Fruit fly (Drosophila melanogaster) whole organism, wandering third instar larva: Measurements from ENCODE around the gene CG9926.

Experiments
- Abd-B ChIP-seq: fragments of >200 bp; optimal IDR thresholded peaks from 2 replicates; lab custom pipeline; 2017; ENCODE audit warnings: missing biosample characterization, missing genetic modification characterization
- CG32264 ChIP-seq: fragments of 200-800 bp; sonication (Bioruptor generic); optimal IDR thresholded peaks from 2 replicates; lab custom pipeline; 2016; ENCODE audit warnings: missing biosample characterization, missing genetic modification characterization
- CG9705 ChIP-seq: fragments of 200-800 bp; sonication (Bioruptor generic); optimal IDR thresholded peaks from 2 replicates; lab custom pipeline; 2018; ENCODE audit warnings: missing biosample characterization, mild to moderate bottlenecking, missing genetic modification characterization
- CrebA ChIP-seq: fragments of 200-800 bp; sonication (Bioruptor generic); optimal IDR thresholded peaks from 2 replicates; lab custom pipeline; 2016; ENCODE audit warnings: missing biosample characterization, mild to moderate bottlenecking, missing genetic modification characterization, borderline replicate concordance
- Dfd ChIP-seq: fragments of >200 bp; optimal IDR thresholded peaks from 2 replicates; lab custom pipeline; 2017; ENCODE audit warnings: missing biosample characterization, missing genetic modification characterization
- Dif ChIP-seq: fragments of 200-275, 200-300 bp; sonication (Bioruptor generic); optimal IDR thresholded peaks from 2 replicates; lab custom pipeline; 2018; ENCODE audit warnings: missing biosample characterization, missing genetic modification characterization; ENCODE audit not compliant: partially characterized antibody
- GATAd ChIP-seq: sonication (Bioruptor generic); optimal IDR thresholded peaks from 2 replicates; lab custom pipeline; 2016; ENCODE audit warnings: missing biosample characterization, missing genetic modification characterization
- HLH106 ChIP-seq: fragments of 200-800 bp; optimal IDR thresholded peaks from 3 replicates; lab custom pipeline; 2019; ENCODE audit warnings: missing biosample characterization, mild to moderate bottlenecking, missing genetic modification characterization, moderate library complexity
- Hnf4 ChIP-seq: fragments of 200-800 bp; sonication (Bioruptor generic); optimal IDR thresholded peaks from 2 replicates; lab custom pipeline; 2016; ENCODE audit warnings: missing biosample characterization, mild to moderate bottlenecking, missing genetic modification characterization
- Hr78 ChIP-seq: fragments of >200 bp; optimal IDR thresholded peaks from 2 replicates; lab custom pipeline; 2017; ENCODE audit warnings: missing biosample characterization, missing genetic modification characterization
- Hr83 ChIP-seq: fragments of 200-300 bp; sonication (Bioruptor generic); optimal IDR thresholded peaks from 2 replicates; lab custom pipeline; 2016; ENCODE audit warnings: missing biosample characterization, mild to moderate bottlenecking, missing genetic modification characterization, moderate library complexity; ENCODE audit not compliant: poor library complexity, severe bottlenecking
- Jra ChIP-seq: sonication (Bioruptor generic); optimal IDR thresholded peaks from 2 replicates; lab custom pipeline; 2016; ENCODE audit warnings: missing biosample characterization, missing genetic modification characterization
- Mio ChIP-seq: sonication (Bioruptor generic); optimal IDR thresholded peaks from 2 replicates; lab custom pipeline; 2016; ENCODE audit warnings: missing biosample characterization, missing genetic modification characterization
- Myc ChIP-seq: fragments of >200 bp; optimal IDR thresholded peaks from 2 replicates; lab custom pipeline; 2017
- N ChIP-seq: fragments of >200 bp; optimal IDR thresholded peaks from 2 replicates; lab custom pipeline; 2018; ENCODE audit warnings: missing biosample characterization, missing external identifiers, missing genetic modification characterization
- OdsH ChIP-seq: fragments of 200-800 bp; sonication (Bioruptor generic); optimal IDR thresholded peaks from 2 replicates; lab custom pipeline; 2016; ENCODE audit warnings: missing biosample characterization, mild to moderate bottlenecking, missing genetic modification characterization
- Rel ChIP-seq, 2 experiments: fragments of 200-800 bp; sonication (Bioruptor generic) in 1 of 2; optimal IDR thresholded peaks; 2 replicates in 1 of 2; 3 replicates in 1 of 2; lab custom pipeline; 2016 to 2019; ENCODE audit warnings: mild to moderate bottlenecking in 2 of 2, missing biosample characterization in 2 of 2, missing genetic modification characterization in 2 of 2, moderate library complexity in 1 of 2
- Sp1 ChIP-seq: fragments of 200-800 bp; sonication (Bioruptor generic); optimal IDR thresholded peaks from 3 replicates; lab custom pipeline; 2019; ENCODE audit warnings: missing biosample characterization, mild to moderate bottlenecking, missing genetic modification characterization, moderate library complexity
- Vsx2 ChIP-seq: fragments of 200-300, 225-300 bp; sonication (Bioruptor generic); optimal IDR thresholded peaks from 2 replicates; lab custom pipeline; 2018; ENCODE audit warnings: missing biosample characterization, missing genetic modification characterization; ENCODE audit not compliant: partially characterized antibody
- br ChIP-seq: fragments of 200-800 bp; sonication (Bioruptor generic); optimal IDR thresholded peaks from 2 replicates; lab custom pipeline; 2016; ENCODE audit warnings: missing biosample characterization, missing genetic modification characterization
- brk ChIP-seq: fragments of 200-800 bp; sonication (Bioruptor generic); optimal IDR thresholded peaks from 2 replicates; lab custom pipeline; 2016; ENCODE audit warnings: missing biosample characterization, mild to moderate bottlenecking, missing genetic modification characterization
- dl ChIP-seq, 2 experiments: fragments of 175-275, 200-275 bp in 1 of 2; fragments of 200-275 bp in 1 of 2; sonication (Bioruptor generic); optimal IDR thresholded peaks; lab custom pipeline; 2018; ENCODE audit warnings: mild to moderate bottlenecking in 2 of 2, missing biosample characterization in 2 of 2, missing genetic modification characterization in 2 of 2, moderate library complexity in 2 of 2; ENCODE audit not compliant: partially characterized antibody in 2 of 2, insufficient read depth in 1 of 2
- dmrt93B ChIP-seq: fragments of 200-800 bp; sonication (Bioruptor generic); optimal IDR thresholded peaks from 2 replicates; lab custom pipeline; 2018; ENCODE audit warnings: missing biosample characterization, mild to moderate bottlenecking, missing genetic modification characterization
- dsf ChIP-seq: sonication (Bioruptor generic); optimal IDR thresholded peaks from 2 replicates; lab custom pipeline; 2016; ENCODE audit warnings: missing biosample characterization, missing genetic modification characterization, borderline replicate concordance
- ey ChIP-seq: fragments of 200-800 bp; sonication (Bioruptor generic); optimal IDR thresholded peaks from 2 replicates; lab custom pipeline; 2016; ENCODE audit warnings: missing biosample characterization, missing genetic modification characterization
- foxo ChIP-seq, 2 experiments: fragments of 200-800 bp; sonication (Bioruptor generic); optimal IDR thresholded peaks; 2 replicates in 1 of 2; 3 replicates in 1 of 2; lab custom pipeline; 2016 to 2017; ENCODE audit warnings: missing biosample characterization in 2 of 2, missing genetic modification characterization in 2 of 2
- fru ChIP-seq: fragments of 200-800 bp; sonication (Bioruptor generic); optimal IDR thresholded peaks from 3 replicates; lab custom pipeline; 2016; ENCODE audit warnings: missing biosample characterization, mild to moderate bottlenecking, missing genetic modification characterization
- h ChIP-seq: fragments of 200-800 bp; sonication (Bioruptor generic); optimal IDR thresholded peaks from 3 replicates; lab custom pipeline; 2016; ENCODE audit warnings: missing biosample characterization, mild to moderate bottlenecking, missing genetic modification characterization
- jim ChIP-seq: fragments of 175-275, 200-325 bp; sonication (Bioruptor generic); optimal IDR thresholded peaks from 2 replicates; lab custom pipeline; 2016; ENCODE audit warnings: missing biosample characterization, mild to moderate bottlenecking, missing genetic modification characterization
- lola ChIP-seq: fragments of >200 bp; optimal IDR thresholded peaks from 2 replicates; lab custom pipeline; 2017; ENCODE audit warnings: missing biosample characterization, missing genetic modification characterization
- pan ChIP-seq: fragments of >200 bp; optimal IDR thresholded peaks from 2 replicates; lab custom pipeline; 2017
- psq ChIP-seq: fragments of 200-800 bp; sonication (Bioruptor generic); optimal IDR thresholded peaks from 3 replicates; lab custom pipeline; 2017; ENCODE audit warnings: missing biosample characterization, mild to moderate bottlenecking, missing genetic modification characterization, moderate library complexity
- rgr ChIP-seq: fragments of 200-800 bp; sonication (Bioruptor generic); optimal IDR thresholded peaks from 3 replicates; lab custom pipeline; 2016; ENCODE audit warnings: missing biosample characterization, mild to moderate bottlenecking, missing genetic modification characterization
- sage ChIP-seq: fragments of 200-800 bp; sonication (Bioruptor generic); optimal IDR thresholded peaks from 2 replicates; lab custom pipeline; 2016; ENCODE audit warnings: missing biosample characterization, mild to moderate bottlenecking, missing genetic modification characterization
- sv ChIP-seq: fragments of 200-800 bp; sonication (Bioruptor generic); optimal IDR thresholded peaks from 3 replicates; lab custom pipeline; 2016; ENCODE audit warnings: missing biosample characterization, missing genetic modification characterization
- tai ChIP-seq: sonication (Bioruptor generic); optimal IDR thresholded peaks from 2 replicates; lab custom pipeline; 2016; ENCODE audit warnings: missing biosample characterization, missing genetic modification characterization
- usp ChIP-seq: fragments of >200 bp; optimal IDR thresholded peaks from 2 replicates; lab custom pipeline; 2017; ENCODE audit warnings: missing biosample characterization, missing genetic modification characterization
- woc ChIP-seq: sonication (Bioruptor generic); optimal IDR thresholded peaks from 2 replicates; lab custom pipeline; 2016; ENCODE audit warnings: missing biosample characterization, mild to moderate bottlenecking, missing genetic modification characterization

Gene CG9926

DNA sequence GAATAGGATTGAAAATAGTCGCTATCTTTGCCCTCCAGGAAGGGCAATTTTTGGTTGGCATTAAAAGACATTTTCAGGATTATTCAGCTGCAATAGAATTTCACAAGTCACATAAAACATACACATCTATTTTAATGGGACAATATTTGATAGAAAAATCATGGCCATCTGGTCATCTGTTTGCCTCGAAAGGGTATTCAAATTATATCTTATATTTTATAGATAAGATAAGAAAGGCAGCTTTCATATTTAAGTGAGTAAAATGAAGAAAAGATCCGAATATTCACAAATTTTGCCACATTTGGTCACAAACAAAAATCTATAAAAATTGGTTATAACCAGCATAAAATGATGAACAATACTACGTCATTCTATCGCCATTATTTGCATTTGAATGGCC is 5.2 kb downstream of the CG9926 start, which contains the start of gene Art6:
Art6 (minus strand) TSS at position 101 of the 400 bp plus-strand sequence.
- TF ChIP-seq dl (GFP tag; optimal IDR thresholded peaks at IDR 0.05; lab: Kevin White, UChicago; ENCODE audit: insufficient read depth in 1 of 2, partially characterized antibody in 2 of 2) (no peak), dmrt93B (GFP tag; lab: Kevin White, UChicago) (no peak), br (GFP tag; lab: Kevin White, UChicago) (no peak), psq (GFP tag; lab: Kevin White, UChicago) (no peak), Vsx2 (GFP tag; lab: Kevin White, UChicago) (no peak)

DNA sequence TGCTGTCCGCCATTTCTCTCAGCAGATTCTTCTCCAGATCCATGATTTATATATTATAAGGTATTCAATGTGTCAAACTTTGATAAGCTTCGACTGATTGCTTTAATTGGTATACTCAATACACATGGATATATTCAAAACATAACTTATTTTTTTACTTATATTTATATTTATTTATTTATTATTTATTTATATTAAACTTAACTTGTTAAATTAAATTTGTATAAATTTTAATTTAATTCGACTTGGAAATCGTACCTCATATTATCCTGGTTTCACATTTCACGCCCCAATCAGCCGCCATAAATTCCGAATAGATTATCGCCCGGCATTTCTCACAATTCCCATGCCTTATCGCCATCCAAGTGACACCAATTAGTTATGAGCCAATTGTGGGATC is 7.6 kb downstream of the CG9926 start, which contains the start of gene Art9:
Art9 (minus strand) TSS at position 101 of the 400 bp plus-strand sequence.
- TF ChIP-seq h (GFP tag; lab: Kevin White, UChicago) (no peak), Dfd (no peak), CG9705 (GFP tag; lab: Kevin White, UChicago) (no peak), brk (GFP tag; lab: Kevin White, UChicago) (no peak), woc (GFP tag; lab: Kevin White, UChicago) (no peak), foxo (GFP tag; optimal IDR thresholded peaks at IDR 0.05; lab: Kevin White, UChicago) (no peak), Mio (GFP tag; lab: Kevin White, UChicago) (no peak), HLH106 (tag; lab: Kevin White, UChicago) (no peak), sv (no peak)

DNA sequence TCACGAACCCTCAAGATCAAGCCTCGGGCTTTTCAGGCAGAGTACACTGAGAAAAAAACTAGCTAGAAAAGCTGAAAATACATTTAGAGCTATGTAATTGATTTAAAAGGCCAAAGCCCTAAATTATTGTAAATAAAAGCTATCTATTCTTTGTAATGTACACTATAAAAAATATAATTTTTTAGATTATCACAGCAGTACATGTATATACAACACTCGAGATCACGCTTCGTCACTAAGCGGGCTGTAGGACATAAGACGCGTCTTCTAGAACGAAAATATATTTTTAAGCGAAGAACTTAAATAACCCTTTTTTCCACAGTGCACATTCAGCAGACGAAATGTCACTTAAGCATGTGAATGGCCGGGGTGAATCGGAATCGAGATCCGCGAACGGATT is 9.5 kb downstream of the CG9926 start:
- TF ChIP-seq Sp1: peak; percentile 64
- TF ChIP-seq GATAd: no peak
- no peak for TF ChIP-seq Hr83 (GFP tag; lab: Kevin White, UChicago)
- no peak for TF ChIP-seq Dif
- TF ChIP-seq lola (GFP tag; lab: Kevin White, UChicago): no peak
- no peak for TF ChIP-seq Hr78 (GFP tag; lab: Kevin White, UChicago)
- no peak for TF ChIP-seq sv
- no peak for TF ChIP-seq Hnf4
- TF ChIP-seq brk (GFP tag; lab: Kevin White, UChicago): peak; percentile 17
- TF ChIP-seq ey (GFP tag; lab: Kevin White, UChicago): peak; percentile 45
- TF ChIP-seq dmrt93B (GFP tag; lab: Kevin White, UChicago): peak; percentile 50
- no peak for TF ChIP-seq jim (GFP tag; lab: Kevin White, UChicago)
- TF ChIP-seq Dfd: no peak
- no peak for TF ChIP-seq Vsx2 (GFP tag; lab: Kevin White, UChicago)
- no peak for TF ChIP-seq Myc (lab: Kevin White, UChicago)
- TF ChIP-seq sage: peak; percentile 4
- peak; percentile 29 for TF ChIP-seq woc (GFP tag; lab: Kevin White, UChicago)
- TF ChIP-seq dsf (GFP tag; lab: Kevin White, UChicago): no peak
- TF ChIP-seq Jra (GFP tag; lab: Kevin White, UChicago): no peak
- TF ChIP-seq tai (GFP tag; lab: Kevin White, UChicago): peak; percentile 6
- peak; percentile 20 for TF ChIP-seq br (GFP tag; lab: Kevin White, UChicago)
- TF ChIP-seq psq (GFP tag; lab: Kevin White, UChicago): peak; percentile 28
- peak; percentile 22 for TF ChIP-seq CG9705 (GFP tag; lab: Kevin White, UChicago)
- no peak for TF ChIP-seq Mio (GFP tag; lab: Kevin White, UChicago)
- peak; percentile 65 for TF ChIP-seq HLH106 (tag; lab: Kevin White, UChicago)
- TF ChIP-seq pan (lab: Kevin White, UChicago): no peak
- TF ChIP-seq N: no peak
- peak in 1 of 2 experiments; percentile 70 for TF ChIP-seq foxo (GFP tag; optimal IDR thresholded peaks at IDR 0.05; lab: Kevin White, UChicago)
- TF ChIP-seq dl (GFP tag; optimal IDR thresholded peaks at IDR 0.05; lab: Kevin White, UChicago; ENCODE audit: insufficient read depth in 1 of 2, partially characterized antibody in 2 of 2): no peak
- no peak for TF ChIP-seq usp (GFP tag; lab: Kevin White, UChicago)
- peak; percentile 52 for TF ChIP-seq rgr
- no peak for TF ChIP-seq CrebA (GFP tag; lab: Kevin White, UChicago)
- TF ChIP-seq fru (GFP tag; lab: Kevin White, UChicago): peak; percentile 63
- TF ChIP-seq CG32264 (GFP tag; lab: Kevin White, UChicago): no peak
- peak; percentile 65 for TF ChIP-seq h (GFP tag; lab: Kevin White, UChicago)
- peak; percentile 59 for TF ChIP-seq OdsH (GFP tag; lab: Kevin White, UChicago)
- no peak for TF ChIP-seq Rel (GFP tag; optimal IDR thresholded peaks at IDR 0.05; lab: Kevin White, UChicago)
- no peak for TF ChIP-seq Rel (tag; optimal IDR thresholded peaks at IDR 0.05; lab: Kevin White, UChicago)
- TF ChIP-seq Abd-B: no peak
- TF ChIP-seq, all 38 proteins: peak for 16
